Worm (Caenorhabditis elegans): Measurements from ENCODE around the gene Y75B8A.31.

ce11 chrIII:12370011-12370506 is 18.6 kb downstream of the Y75B8A.31 start, which contains the start of gene rpt-6:
- TF ChIP-seq ceh-28 (tag; optimal IDR thresholded peaks at IDR 0.05) (no peak), skn-1 (tag; optimal IDR thresholded peaks at IDR 0.05) (no peak), ztf-11 (tag; optimal IDR thresholded peaks at IDR 0.05) (no peak)
